Worm (Caenorhabditis elegans): Measurements from ENCODE around the gene Y41D4B.14.
A peak's percentile ranks its signal among the peaks of the same experiment; 100 is the strongest.

Y41D4B.14 gene

DNA sequence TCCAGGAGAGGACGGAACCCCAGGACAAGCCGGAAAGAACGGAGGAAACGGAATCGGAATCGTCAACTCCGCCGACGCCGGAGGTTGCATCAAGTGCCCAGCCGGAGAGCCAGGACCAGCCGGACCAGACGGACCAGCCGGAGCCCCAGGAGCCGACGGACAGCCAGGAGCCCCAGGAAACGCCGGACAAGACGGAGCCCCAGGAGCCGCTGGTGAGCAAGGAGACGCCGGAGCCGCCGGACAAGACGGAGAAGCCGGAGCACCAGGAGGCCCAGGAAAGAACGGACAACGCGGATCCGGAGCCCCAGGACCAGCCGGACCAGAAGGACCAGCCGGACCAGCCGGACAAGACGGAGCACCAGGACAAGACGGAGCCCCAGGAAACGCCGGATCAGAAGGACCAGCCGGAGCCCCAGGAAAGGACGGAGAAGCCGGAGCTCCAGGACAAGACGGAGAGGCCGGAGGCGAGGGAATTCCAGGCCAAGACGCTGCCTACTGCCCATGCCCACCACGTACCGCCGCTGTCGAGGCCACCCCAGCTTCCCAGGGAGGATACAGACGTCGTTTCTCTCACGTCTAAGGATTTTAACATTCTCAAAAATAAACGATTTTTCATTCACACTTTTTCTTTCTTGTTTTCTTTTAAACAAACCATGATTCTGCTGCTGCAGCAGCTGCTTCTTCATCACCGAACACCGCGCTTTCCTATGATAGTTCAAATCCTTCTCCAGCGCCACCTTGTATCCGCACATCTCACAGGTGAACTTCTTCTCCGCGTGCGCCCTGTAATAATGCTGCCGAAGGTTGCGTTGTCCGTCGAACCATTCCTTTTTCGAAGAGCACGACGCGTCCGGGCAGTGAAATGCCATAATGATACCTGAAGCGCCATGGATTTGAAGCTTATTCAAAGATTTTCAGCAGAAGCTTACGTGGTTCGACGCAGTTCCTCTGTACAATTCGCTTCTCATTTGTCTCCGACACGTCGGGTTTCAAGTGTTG, 27.4 kb upstream of the Y41D4B.14 start (continued):
- TF ChIP-seq F10B5.3 (tag; optimal IDR thresholded peaks at IDR 0.05), result no peak
- TF ChIP-seq aly-2 (tag; optimal IDR thresholded peaks at IDR 0.05), result no peak
- no peak for TF ChIP-seq ceh-62 (tag; optimal IDR thresholded peaks at IDR 0.05)
- no peak for TF ChIP-seq F26F4.8 (GFP tag; conservative IDR thresholded peaks at IDR 0.05)
- TF ChIP-seq nhr-76 (tag; optimal IDR thresholded peaks at IDR 0.05), result no peak
- TF ChIP-seq ztf-11 (tag; optimal IDR thresholded peaks at IDR 0.05), result no peak
- TF ChIP-seq R02D3.7 (tag; optimal IDR thresholded peaks at IDR 0.05), result no peak
- TF ChIP-seq pha-4 (GFP tag; IDR thresholded peaks at IDR 0.05), result peak; percentile 83; the same call in 1 of the 2 replicates
- no peak for TF ChIP-seq pha-4 (tag; optimal IDR thresholded peaks at IDR 0.05)
- TF ChIP-seq mdl-1 (tag; optimal IDR thresholded peaks at IDR 0.05), result no peak
- no peak for TF ChIP-seq hlh-30 (tag; optimal IDR thresholded peaks at IDR 0.05; ENCODE audit: insufficient read depth)
- no peak; the same call in none of the 2 replicates for TF ChIP-seq T26A8.4 (GFP tag; IDR thresholded peaks at IDR 0.05)
- peak; percentile 41 for TF ChIP-seq rbr-2 (tag; optimal IDR thresholded peaks at IDR 0.05)
- no peak for TF ChIP-seq lin-38 (GFP tag; IDR thresholded peaks at IDR 0.05)
- TF ChIP-seq nhr-10 (tag; optimal IDR thresholded peaks at IDR 0.05), result no peak
- TF ChIP-seq set-16 (GFP tag; IDR thresholded peaks at IDR 0.05), result peak; percentile 99
- no peak for TF ChIP-seq ctbp-1 (GFP tag; IDR thresholded peaks at IDR 0.05)
- TF ChIP-seq dve-1 (tag; optimal IDR thresholded peaks at IDR 0.05; ENCODE audit: insufficient read depth), result no peak
- no peak for TF ChIP-seq nhr-6 (tag; optimal IDR thresholded peaks at IDR 0.05)
- TF ChIP-seq vab-7 (GFP tag; IDR thresholded peaks at IDR 0.05), result no peak
- TF ChIP-seq hif-1 (tag; optimal IDR thresholded peaks at IDR 0.05), result no peak
- TF ChIP-seq T20F7.1 (GFP tag; optimal IDR thresholded peaks at IDR 0.05), result no peak
- TF ChIP-seq ces-1 (GFP tag; optimal IDR thresholded peaks at IDR 0.05), result no peak
- no peak for TF ChIP-seq F44E2.7 (GFP tag; IDR thresholded peaks at IDR 0.05)

DNA sequence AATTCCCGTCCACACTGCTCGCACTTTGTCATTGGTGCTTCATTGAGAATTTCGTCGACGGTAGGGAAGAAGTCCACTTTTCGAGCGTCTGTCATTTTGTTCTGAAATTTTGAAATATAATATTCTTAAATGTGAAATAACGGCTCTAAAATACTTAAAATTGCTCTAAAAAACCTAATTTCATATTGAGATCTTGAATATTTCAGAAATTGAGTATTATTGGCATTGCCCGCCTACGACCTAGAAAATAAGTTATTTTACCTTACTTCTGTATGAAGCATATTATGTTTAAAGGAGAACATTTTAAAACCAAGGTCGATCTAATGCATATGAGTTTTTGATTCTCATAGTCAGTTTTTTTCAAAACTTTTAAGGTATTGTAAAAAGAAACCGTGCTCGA, 26.7 kb upstream of the Y41D4B.14 start, which contains the start of gene C34H4.5:
TSS of gene C34H4.5 (minus strand) at position 101 of the 400 bp plus-strand sequence.
- no peak for TF ChIP-seq daf-19 (GFP tag; conservative IDR thresholded peaks at IDR 0.05)
- no peak for TF ChIP-seq ceh-32 (tag; optimal IDR thresholded peaks at IDR 0.05; ENCODE audit: poor library complexity)
- TF ChIP-seq saeg-2 (GFP tag; IDR thresholded peaks at IDR 0.05), result no peak
- no peak for TF ChIP-seq nhr-102 (tag; optimal IDR thresholded peaks at IDR 0.05)
- no peak for TF ChIP-seq ces-1 (GFP tag; optimal IDR thresholded peaks at IDR 0.05)
- TF ChIP-seq egl-43 (GFP tag; IDR thresholded peaks at IDR 0.05), result no peak
- TF ChIP-seq R02D3.7 (tag; optimal IDR thresholded peaks at IDR 0.05), result no peak
- TF ChIP-seq nhr-76 (tag; optimal IDR thresholded peaks at IDR 0.05), result no peak
- no peak for TF ChIP-seq skn-1 (tag; optimal IDR thresholded peaks at IDR 0.05)
- TF ChIP-seq aly-2 (tag; optimal IDR thresholded peaks at IDR 0.05), result no peak
- TF ChIP-seq hlh-11 (tag; optimal IDR thresholded peaks at IDR 0.05), result no peak
- no peak for TF ChIP-seq mdt-29 (GFP tag; IDR thresholded peaks at IDR 0.05)
- TF ChIP-seq lin-38 (GFP tag; IDR thresholded peaks at IDR 0.05), result no peak
- TF ChIP-seq nhr-10 (tag; optimal IDR thresholded peaks at IDR 0.05), result no peak
- no peak for TF ChIP-seq zfp-3 (GFP tag; conservative IDR thresholded peaks at IDR 0.05)
- TF ChIP-seq zfp-2 (tag; optimal IDR thresholded peaks at IDR 0.05), result no peak
- no peak for TF ChIP-seq F26F4.8 (GFP tag; conservative IDR thresholded peaks at IDR 0.05)
- TF ChIP-seq ztf-11 (tag; optimal IDR thresholded peaks at IDR 0.05), result no peak
- TF ChIP-seq Y75B8A.6 (GFP tag; IDR thresholded peaks at IDR 0.05), result no peak

DNA sequence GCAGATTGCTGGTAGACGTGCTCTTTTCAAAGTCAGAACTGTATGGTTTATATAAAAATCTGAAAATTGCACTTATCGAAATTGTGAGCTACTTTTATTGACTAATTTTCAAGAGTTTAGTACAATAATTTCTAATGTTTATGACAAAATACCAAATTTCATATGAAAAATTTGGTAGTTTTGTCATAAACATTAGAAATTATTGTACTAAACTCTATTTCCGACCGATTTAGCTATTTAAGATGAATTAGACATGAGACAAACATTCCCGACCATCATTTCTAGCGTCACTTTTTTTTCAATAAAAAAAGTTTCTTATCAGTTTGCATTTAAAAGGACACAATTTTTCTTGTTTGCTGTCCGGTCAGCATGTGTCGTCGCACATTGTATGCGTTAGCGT, 26.3 kb upstream of the Y41D4B.14 start, which contains the start of gene tag-244:
TSS of gene tag-244 (plus strand) at position 301 of the 400 bp plus-strand sequence.
- peak; percentile 56 for TF ChIP-seq pqm-1 (tag; optimal IDR thresholded peaks at IDR 0.05)
- TF ChIP-seq nhr-28 (tag; optimal IDR thresholded peaks at IDR 0.05), result peak; percentile 9
- no peak for TF ChIP-seq ceh-82 (tag; optimal IDR thresholded peaks at IDR 0.05)
- no peak for TF ChIP-seq lin-15B (tag; optimal IDR thresholded peaks at IDR 0.05)
- no peak for TF ChIP-seq daf-16 (GFP tag; optimal IDR thresholded peaks at IDR 0.05)
- peak; percentile 6 for TF ChIP-seq daf-16 (tag; optimal IDR thresholded peaks at IDR 0.05)

Measured in whole organism, L4 larva.